Fruit fly (Drosophila melanogaster) whole organism, wandering third instar larva: ENCODE results near the gene CG34117.

Experiments used
- Abd-B ChIP-seq: fragments of >200 bp; optimal IDR thresholded peaks from 2 replicates; lab custom pipeline; 2017; ENCODE audit warnings: missing biosample characterization, missing genetic modification characterization
- CG32264 ChIP-seq: fragments of 200-800 bp; sonication (Bioruptor generic); optimal IDR thresholded peaks from 2 replicates; lab custom pipeline; 2016; ENCODE audit warnings: missing biosample characterization, missing genetic modification characterization
- CG9705 ChIP-seq: fragments of 200-800 bp; sonication (Bioruptor generic); optimal IDR thresholded peaks from 2 replicates; lab custom pipeline; 2018; ENCODE audit warnings: missing biosample characterization, mild to moderate bottlenecking, missing genetic modification characterization
- CrebA ChIP-seq: fragments of 200-800 bp; sonication (Bioruptor generic); optimal IDR thresholded peaks from 2 replicates; lab custom pipeline; 2016; ENCODE audit warnings: missing biosample characterization, mild to moderate bottlenecking, missing genetic modification characterization, borderline replicate concordance
- Dfd ChIP-seq: fragments of >200 bp; optimal IDR thresholded peaks from 2 replicates; lab custom pipeline; 2017; ENCODE audit warnings: missing biosample characterization, missing genetic modification characterization
- Dif ChIP-seq: fragments of 200-275, 200-300 bp; sonication (Bioruptor generic); optimal IDR thresholded peaks from 2 replicates; lab custom pipeline; 2018; ENCODE audit warnings: missing biosample characterization, missing genetic modification characterization; ENCODE audit not compliant: partially characterized antibody
- GATAd ChIP-seq: sonication (Bioruptor generic); optimal IDR thresholded peaks from 2 replicates; lab custom pipeline; 2016; ENCODE audit warnings: missing biosample characterization, missing genetic modification characterization
- HLH106 ChIP-seq: fragments of 200-800 bp; optimal IDR thresholded peaks from 3 replicates; lab custom pipeline; 2019; ENCODE audit warnings: missing biosample characterization, mild to moderate bottlenecking, missing genetic modification characterization, moderate library complexity
- Hnf4 ChIP-seq: fragments of 200-800 bp; sonication (Bioruptor generic); optimal IDR thresholded peaks from 2 replicates; lab custom pipeline; 2016; ENCODE audit warnings: missing biosample characterization, mild to moderate bottlenecking, missing genetic modification characterization
- Hr78 ChIP-seq: fragments of >200 bp; optimal IDR thresholded peaks from 2 replicates; lab custom pipeline; 2017; ENCODE audit warnings: missing biosample characterization, missing genetic modification characterization
- Hr83 ChIP-seq: fragments of 200-300 bp; sonication (Bioruptor generic); optimal IDR thresholded peaks from 2 replicates; lab custom pipeline; 2016; ENCODE audit warnings: missing biosample characterization, mild to moderate bottlenecking, missing genetic modification characterization, moderate library complexity; ENCODE audit not compliant: poor library complexity, severe bottlenecking
- Jra ChIP-seq: sonication (Bioruptor generic); optimal IDR thresholded peaks from 2 replicates; lab custom pipeline; 2016; ENCODE audit warnings: missing biosample characterization, missing genetic modification characterization
- Mio ChIP-seq: sonication (Bioruptor generic); optimal IDR thresholded peaks from 2 replicates; lab custom pipeline; 2016; ENCODE audit warnings: missing biosample characterization, missing genetic modification characterization
- Myc ChIP-seq: fragments of >200 bp; optimal IDR thresholded peaks from 2 replicates; lab custom pipeline; 2017
- N ChIP-seq: fragments of >200 bp; optimal IDR thresholded peaks from 2 replicates; lab custom pipeline; 2018; ENCODE audit warnings: missing biosample characterization, missing external identifiers, missing genetic modification characterization
- OdsH ChIP-seq: fragments of 200-800 bp; sonication (Bioruptor generic); optimal IDR thresholded peaks from 2 replicates; lab custom pipeline; 2016; ENCODE audit warnings: missing biosample characterization, mild to moderate bottlenecking, missing genetic modification characterization
- Rel ChIP-seq, 2 experiments: fragments of 200-800 bp; sonication (Bioruptor generic) in 1 of 2; optimal IDR thresholded peaks; 2 replicates in 1 of 2; 3 replicates in 1 of 2; lab custom pipeline; 2016 to 2019; ENCODE audit warnings: mild to moderate bottlenecking in 2 of 2, missing biosample characterization in 2 of 2, missing genetic modification characterization in 2 of 2, moderate library complexity in 1 of 2
- Sp1 ChIP-seq: fragments of 200-800 bp; sonication (Bioruptor generic); optimal IDR thresholded peaks from 3 replicates; lab custom pipeline; 2019; ENCODE audit warnings: missing biosample characterization, mild to moderate bottlenecking, missing genetic modification characterization, moderate library complexity
- br ChIP-seq: fragments of 200-800 bp; sonication (Bioruptor generic); optimal IDR thresholded peaks from 2 replicates; lab custom pipeline; 2016; ENCODE audit warnings: missing biosample characterization, missing genetic modification characterization
- brk ChIP-seq: fragments of 200-800 bp; sonication (Bioruptor generic); optimal IDR thresholded peaks from 2 replicates; lab custom pipeline; 2016; ENCODE audit warnings: missing biosample characterization, mild to moderate bottlenecking, missing genetic modification characterization
- dl ChIP-seq, 2 experiments: fragments of 175-275, 200-275 bp in 1 of 2; fragments of 200-275 bp in 1 of 2; sonication (Bioruptor generic); optimal IDR thresholded peaks; lab custom pipeline; 2018; ENCODE audit warnings: mild to moderate bottlenecking in 2 of 2, missing biosample characterization in 2 of 2, missing genetic modification characterization in 2 of 2, moderate library complexity in 2 of 2; ENCODE audit not compliant: partially characterized antibody in 2 of 2, insufficient read depth in 1 of 2
- dmrt93B ChIP-seq: fragments of 200-800 bp; sonication (Bioruptor generic); optimal IDR thresholded peaks from 2 replicates; lab custom pipeline; 2018; ENCODE audit warnings: missing biosample characterization, mild to moderate bottlenecking, missing genetic modification characterization
- dsf ChIP-seq: sonication (Bioruptor generic); optimal IDR thresholded peaks from 2 replicates; lab custom pipeline; 2016; ENCODE audit warnings: missing biosample characterization, missing genetic modification characterization, borderline replicate concordance
- ey ChIP-seq: fragments of 200-800 bp; sonication (Bioruptor generic); optimal IDR thresholded peaks from 2 replicates; lab custom pipeline; 2016; ENCODE audit warnings: missing biosample characterization, missing genetic modification characterization
- fru ChIP-seq: fragments of 200-800 bp; sonication (Bioruptor generic); optimal IDR thresholded peaks from 3 replicates; lab custom pipeline; 2016; ENCODE audit warnings: missing biosample characterization, mild to moderate bottlenecking, missing genetic modification characterization
- h ChIP-seq: fragments of 200-800 bp; sonication (Bioruptor generic); optimal IDR thresholded peaks from 3 replicates; lab custom pipeline; 2016; ENCODE audit warnings: missing biosample characterization, mild to moderate bottlenecking, missing genetic modification characterization
- jim ChIP-seq: fragments of 175-275, 200-325 bp; sonication (Bioruptor generic); optimal IDR thresholded peaks from 2 replicates; lab custom pipeline; 2016; ENCODE audit warnings: missing biosample characterization, mild to moderate bottlenecking, missing genetic modification characterization
- lola ChIP-seq: fragments of >200 bp; optimal IDR thresholded peaks from 2 replicates; lab custom pipeline; 2017; ENCODE audit warnings: missing biosample characterization, missing genetic modification characterization
- pan ChIP-seq: fragments of >200 bp; optimal IDR thresholded peaks from 2 replicates; lab custom pipeline; 2017
- rgr ChIP-seq: fragments of 200-800 bp; sonication (Bioruptor generic); optimal IDR thresholded peaks from 3 replicates; lab custom pipeline; 2016; ENCODE audit warnings: missing biosample characterization, mild to moderate bottlenecking, missing genetic modification characterization
- sage ChIP-seq: fragments of 200-800 bp; sonication (Bioruptor generic); optimal IDR thresholded peaks from 2 replicates; lab custom pipeline; 2016; ENCODE audit warnings: missing biosample characterization, mild to moderate bottlenecking, missing genetic modification characterization
- sv ChIP-seq: fragments of 200-800 bp; sonication (Bioruptor generic); optimal IDR thresholded peaks from 3 replicates; lab custom pipeline; 2016; ENCODE audit warnings: missing biosample characterization, missing genetic modification characterization
- tai ChIP-seq: sonication (Bioruptor generic); optimal IDR thresholded peaks from 2 replicates; lab custom pipeline; 2016; ENCODE audit warnings: missing biosample characterization, missing genetic modification characterization
- usp ChIP-seq: fragments of >200 bp; optimal IDR thresholded peaks from 2 replicates; lab custom pipeline; 2017; ENCODE audit warnings: missing biosample characterization, missing genetic modification characterization
- woc ChIP-seq: sonication (Bioruptor generic); optimal IDR thresholded peaks from 2 replicates; lab custom pipeline; 2016; ENCODE audit warnings: missing biosample characterization, mild to moderate bottlenecking, missing genetic modification characterization

The CG34117 gene

DNA sequence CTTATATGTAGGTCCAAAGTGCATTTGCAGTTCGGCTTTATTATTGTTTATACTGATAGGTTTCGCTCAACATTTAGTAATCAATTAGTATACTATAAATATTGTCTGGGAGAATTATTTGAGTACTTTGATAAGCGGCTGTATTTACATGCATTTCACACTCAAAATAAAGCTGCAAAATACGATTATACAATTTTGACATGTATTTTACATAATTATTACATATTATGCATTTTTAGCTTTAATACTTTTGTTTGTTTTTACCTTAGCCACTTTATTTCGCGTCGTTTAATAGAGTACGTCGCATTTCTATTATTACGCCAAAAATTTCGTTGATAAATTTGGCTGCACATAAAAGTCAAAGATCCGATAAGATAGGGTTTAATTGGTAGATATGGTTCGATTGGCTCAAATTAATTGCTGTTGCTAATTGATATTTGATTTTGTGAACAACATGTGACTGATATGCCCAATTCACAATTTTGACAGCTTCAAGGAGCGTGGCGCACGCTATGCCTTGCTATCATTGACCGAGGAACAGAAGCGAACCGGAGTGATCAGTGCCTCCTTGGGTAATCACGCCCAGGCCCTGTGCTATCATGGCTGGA is 33.9 kb downstream of the CG34117 start:
- TF ChIP-seq N (GFP tag; lab: Kevin White, UChicago) (no peak), h (peak; percentile 24), Hnf4 (peak; percentile 14), brk (GFP tag; lab: Kevin White, UChicago) (peak; percentile 27)

DNA sequence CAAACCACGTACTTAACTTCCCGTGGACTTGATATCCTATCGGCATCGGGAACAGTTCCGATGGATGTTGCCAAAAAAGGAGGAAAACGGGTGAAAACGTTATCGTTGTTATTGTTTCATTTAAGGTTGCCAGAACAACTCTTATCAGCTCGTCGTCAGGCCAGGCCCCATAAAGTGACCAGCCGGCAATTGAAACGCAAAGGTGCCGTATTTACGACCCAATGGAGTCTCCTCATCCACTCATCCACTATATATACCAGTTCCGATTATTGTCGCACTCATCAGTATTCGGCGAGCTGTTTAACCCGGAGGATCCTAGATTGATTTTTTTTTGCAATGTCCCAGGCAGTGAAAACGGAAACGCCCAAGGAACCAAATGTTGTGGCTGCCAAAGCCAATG is 34.7 kb downstream of the CG34117 start, which contains the start of gene Srr:
Gene Srr (plus strand): TSS at position 278 of the 400 bp plus-strand sequence.
- no peak for TF ChIP-seq Mio (GFP tag; lab: Kevin White, UChicago)
- TF ChIP-seq Sp1 (GFP tag; lab: Kevin White, UChicago): no peak
- no peak for TF ChIP-seq fru (GFP tag; lab: Kevin White, UChicago)
- TF ChIP-seq ey: no peak
- TF ChIP-seq CG32264: no peak
- TF ChIP-seq Dfd (GFP tag; lab: Kevin White, UChicago): no peak
- no peak for TF ChIP-seq pan
- no peak for TF ChIP-seq CG9705 (GFP tag; lab: Kevin White, UChicago)
- TF ChIP-seq Rel (GFP tag; optimal IDR thresholded peaks at IDR 0.05; lab: Kevin White, UChicago): no peak
- no peak for TF ChIP-seq Rel (tag; optimal IDR thresholded peaks at IDR 0.05; lab: Kevin White, UChicago)
- no peak for TF ChIP-seq woc (GFP tag; lab: Kevin White, UChicago)
- no peak for TF ChIP-seq N (GFP tag; lab: Kevin White, UChicago)
- no peak for TF ChIP-seq dmrt93B (GFP tag; lab: Kevin White, UChicago)
- TF ChIP-seq Hr83: no peak
- TF ChIP-seq lola (GFP tag; lab: Kevin White, UChicago): no peak
- no peak for TF ChIP-seq HLH106 (tag; lab: Kevin White, UChicago)
- no peak for TF ChIP-seq OdsH
- no peak for TF ChIP-seq jim (GFP tag; lab: Kevin White, UChicago)

- TF ChIP-seq CrebA: no peak
- no peak for TF ChIP-seq Rel (GFP tag; optimal IDR thresholded peaks at IDR 0.05; lab: Kevin White, UChicago)
- TF ChIP-seq Rel (tag; optimal IDR thresholded peaks at IDR 0.05; lab: Kevin White, UChicago): peak; percentile 87
- no peak for TF ChIP-seq Myc (lab: Kevin White, UChicago)
Observed at dm6 chr3R:9363066-9363719, 36.7 kb downstream of the CG34117 start, which contains the start of gene CG18473. CG18473 (plus strand) TSS chr3R:9363305.

DNA sequence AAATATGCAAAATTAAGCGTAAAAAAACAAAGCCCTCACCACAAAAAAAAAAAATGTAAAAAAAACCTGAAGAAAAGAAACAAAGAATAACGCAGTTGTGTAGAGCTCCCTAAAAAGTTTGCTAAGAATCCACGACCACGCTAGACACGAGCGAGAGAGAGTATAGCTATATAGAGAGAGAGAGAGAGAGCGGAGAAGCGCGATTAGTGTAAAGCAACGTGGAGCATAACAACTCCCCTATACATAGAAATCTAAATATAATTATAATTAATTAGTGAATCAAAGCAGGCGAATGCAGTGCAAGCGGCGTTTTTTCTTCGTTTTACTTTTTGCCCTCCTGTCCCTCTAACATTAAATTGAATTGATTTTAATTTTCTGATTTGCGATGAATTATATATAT is 40.5 kb downstream of the CG34117 start:
- TF ChIP-seq Dif (GFP tag; lab: Kevin White, UChicago): peak; percentile 5
- no peak for TF ChIP-seq sage (GFP tag; lab: Kevin White, UChicago)

DNA sequence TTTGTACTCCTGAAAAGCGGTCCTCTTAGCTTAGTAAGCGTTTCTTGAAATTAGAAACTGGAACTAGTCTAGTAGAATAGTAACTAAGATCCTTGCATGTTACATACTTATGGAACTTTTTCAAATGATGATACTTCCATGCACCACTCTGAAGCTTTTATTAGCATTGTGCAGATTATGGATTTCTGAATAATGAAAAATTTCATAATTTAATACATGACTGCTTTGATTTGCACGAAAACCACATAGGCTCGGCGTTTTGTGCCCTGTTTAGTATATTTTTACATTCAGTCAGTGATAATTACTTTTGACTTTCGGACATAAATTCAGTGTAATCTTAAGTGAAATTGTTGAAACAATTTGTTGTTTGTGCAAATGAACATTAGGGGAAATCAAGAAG is 44.7 kb downstream of the CG34117 start, which contains the start of gene CG43675:
Gene CG43675 (plus strand): TSS at position 301 of the 400 bp plus-strand sequence.
- TF ChIP-seq Myc (lab: Kevin White, UChicago) (no peak), GATAd (GFP tag; lab: Kevin White, UChicago) (no peak)

dm6 chr3R:9353276-9353652 is 46.6 kb downstream of the CG34117 start:
- peak; percentile 47 for TF ChIP-seq sv (GFP tag; lab: Kevin White, UChicago)
- peak; percentile 81 for TF ChIP-seq h
- peak; percentile 87 for TF ChIP-seq sage (GFP tag; lab: Kevin White, UChicago)
- TF ChIP-seq Abd-B: no peak
- TF ChIP-seq br (GFP tag; lab: Kevin White, UChicago): peak; percentile 30
- TF ChIP-seq pan: no peak
- TF ChIP-seq Hnf4: peak; percentile 32
- TF ChIP-seq jim (GFP tag; lab: Kevin White, UChicago): no peak
- TF ChIP-seq Rel (GFP tag; optimal IDR thresholded peaks at IDR 0.05; lab: Kevin White, UChicago): no peak
- TF ChIP-seq Rel (tag; optimal IDR thresholded peaks at IDR 0.05; lab: Kevin White, UChicago): no peak
- no peak for TF ChIP-seq tai (GFP tag; lab: Kevin White, UChicago)
- peak; percentile 77 for TF ChIP-seq OdsH
- TF ChIP-seq Myc (lab: Kevin White, UChicago): no peak
- peak; percentile 74 for TF ChIP-seq rgr
- no peak for TF ChIP-seq usp (GFP tag; lab: Kevin White, UChicago)
- no peak for TF ChIP-seq woc (GFP tag; lab: Kevin White, UChicago)
- TF ChIP-seq Hr78 (GFP tag; lab: Kevin White, UChicago): no peak
- TF ChIP-seq dl (GFP tag; optimal IDR thresholded peaks at IDR 0.05; lab: Kevin White, UChicago; ENCODE audit: insufficient read depth in 1 of 2, partially characterized antibody in 2 of 2): no peak
- no peak for TF ChIP-seq Hr83
- no peak for TF ChIP-seq CG32264
- TF ChIP-seq brk (GFP tag; lab: Kevin White, UChicago): peak; percentile 65
- TF ChIP-seq CrebA: no peak
- peak; percentile 45 for TF ChIP-seq dsf
- TF ChIP-seq Jra (GFP tag; lab: Kevin White, UChicago): no peak
- peak; percentile 76 for TF ChIP-seq HLH106 (tag; lab: Kevin White, UChicago)
- no peak for TF ChIP-seq Dif (GFP tag; lab: Kevin White, UChicago)
- TF ChIP-seq lola (GFP tag; lab: Kevin White, UChicago): no peak
- no peak for TF ChIP-seq N (GFP tag; lab: Kevin White, UChicago)
- TF ChIP-seq CG9705 (GFP tag; lab: Kevin White, UChicago): no peak
- TF ChIP-seq Dfd (GFP tag; lab: Kevin White, UChicago): no peak
- peak; percentile 54 for TF ChIP-seq ey
- TF ChIP-seq dmrt93B (GFP tag; lab: Kevin White, UChicago): peak; percentile 50
